Worm (Caenorhabditis elegans): Measurements from ENCODE around the gene gfl-1.

- TF ChIP-seq nhr-77 (tag; optimal IDR thresholded peaks at IDR 0.05) = no peak
- no peak for TF ChIP-seq lin-13 (GFP tag; optimal IDR thresholded peaks at IDR 0.05)
- TF ChIP-seq elt-2 (tag; optimal IDR thresholded peaks at IDR 0.05) = no peak
- TF ChIP-seq snpc-4 (tag; optimal IDR thresholded peaks at IDR 0.05) = no peak
- TF ChIP-seq pqm-1 (tag; optimal IDR thresholded peaks at IDR 0.05) = no peak
- TF ChIP-seq dpl-1 (GFP tag; optimal IDR thresholded peaks at IDR 0.05) = no peak
- no peak for TF ChIP-seq zag-1 (tag; optimal IDR thresholded peaks at IDR 0.05)
- TF ChIP-seq mab-9 (GFP tag; IDR thresholded peaks at IDR 0.05) = no peak
- no peak for TF ChIP-seq egl-13 (tag; optimal IDR thresholded peaks at IDR 0.05)
- TF ChIP-seq ceh-82 (tag; optimal IDR thresholded peaks at IDR 0.05) = no peak
- no peak for TF ChIP-seq nhr-84 (tag; optimal IDR thresholded peaks at IDR 0.05)
- no peak for TF ChIP-seq nhr-11 (tag; optimal IDR thresholded peaks at IDR 0.05)
- TF ChIP-seq ceh-88 (GFP tag; IDR thresholded peaks at IDR 0.05) = no peak
These were observed 34.2 kb upstream of the gfl-1 start for ce11 chrIV:11486859-11487258.
